Worm (Caenorhabditis elegans) whole organism, mixed stage, embryonic: Measurements from ENCODE around the gene F48G7.5.

Source experiments
- blmp-1 ChIP-seq: fragments of 150-350 bp; optimal IDR thresholded peaks from 2 replicates; lab custom pipeline; 2014; ENCODE audit warnings: missing biosample characterization, missing genetic modification characterization
- ces-1 ChIP-seq: fragments of 150-350 bp; optimal IDR thresholded peaks from 2 replicates; lab custom pipeline; 2014; ENCODE audit warnings: missing biosample characterization, missing genetic modification reagents, missing genetic modification characterization
- cnd-1 ChIP-seq: fragments of 200-800 bp; sonication (Bioruptor generic); optimal IDR thresholded peaks from 2 replicates; lab custom pipeline; 2018; ENCODE audit warnings: mild to moderate bottlenecking, missing genetic modification characterization, missing compliant biosample characterization
- lin-13 ChIP-seq: fragments of 150-350 bp; optimal IDR thresholded peaks from 2 replicates; lab custom pipeline; 2014; ENCODE audit warnings: missing biosample characterization, missing genetic modification characterization
- mls-2 ChIP-seq: sonication (generic microtip); optimal IDR thresholded peaks from 2 replicates; lab custom pipeline; 2016; ENCODE audit warnings: mild to moderate bottlenecking, missing genetic modification characterization, moderate library complexity, missing compliant biosample characterization
- nhr-237 ChIP-seq: fragments of 150-350 bp; optimal IDR thresholded peaks from 2 replicates; lab custom pipeline; 2014; ENCODE audit warnings: missing biosample characterization, missing genetic modification characterization
- nhr-28 ChIP-seq: fragments of 150-350 bp; optimal IDR thresholded peaks from 2 replicates; lab custom pipeline; 2014; ENCODE audit warnings: missing biosample characterization, missing genetic modification characterization
- pha-4 ChIP-seq: fragments of 150-350 bp; optimal IDR thresholded peaks from 2 replicates; lab custom pipeline; 2018; ENCODE audit warnings: missing biosample characterization, missing genetic modification reagents, missing genetic modification characterization
- sem-2 ChIP-seq: fragments of 200-800 bp; sonication (Bioruptor generic); optimal IDR thresholded peaks from 2 replicates; lab custom pipeline; 2018; ENCODE audit warnings: mild to moderate bottlenecking, missing genetic modification characterization, missing compliant biosample characterization
- snpc-4 ChIP-seq: fragments of 150-350 bp; optimal IDR thresholded peaks from 2 replicates; lab custom pipeline; 2014; ENCODE audit warnings: missing biosample characterization, missing genetic modification characterization
- unc-62 ChIP-seq: fragments of 150-350 bp; optimal IDR thresholded peaks from 2 replicates; lab custom pipeline; 2014; ENCODE audit warnings: missing biosample characterization, missing genetic modification reagents, missing genetic modification characterization
- ztf-11 ChIP-seq: fragments of 150-350 bp; optimal IDR thresholded peaks from 2 replicates; lab custom pipeline; 2014; ENCODE audit warnings: missing biosample characterization, missing genetic modification characterization

DNA sequence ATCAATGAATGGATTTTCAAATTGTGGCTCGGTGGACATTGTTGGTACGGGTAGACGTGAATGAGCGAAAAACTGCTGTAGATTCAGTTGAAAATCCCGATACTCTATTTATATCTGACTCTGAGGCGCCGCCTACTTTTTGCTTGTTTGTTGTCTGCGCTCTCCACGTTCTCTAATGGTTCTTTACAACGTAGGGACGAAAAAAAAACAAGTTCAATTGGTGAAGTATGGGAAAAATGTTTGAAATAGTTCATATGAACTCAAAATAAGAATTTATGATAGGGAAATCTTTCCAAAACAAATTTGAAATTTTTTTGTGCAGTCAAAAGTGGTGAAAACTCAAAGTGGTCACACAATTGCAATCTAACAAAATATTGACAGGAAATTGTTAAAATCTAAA, 12.1 kb upstream of the F48G7.5 start, which contains the start of gene F48G7.10:
- TF ChIP-seq sem-2: no peak
- TF ChIP-seq snpc-4 (tag; lab: Kevin White, UChicago): no peak
- TF ChIP-seq unc-62 (GFP tag; lab: Kevin White, UChicago): no peak
- TF ChIP-seq ces-1 (GFP tag; lab: Kevin White, UChicago): no peak
- no peak for TF ChIP-seq nhr-28 (tag; lab: Kevin White, UChicago)
- no peak for TF ChIP-seq ztf-11 (tag; lab: Kevin White, UChicago)
- TF ChIP-seq nhr-237: no peak
- TF ChIP-seq lin-13: no peak
- no peak for TF ChIP-seq pha-4 (tag; lab: Kevin White, UChicago)
- no peak for TF ChIP-seq cnd-1
- TF ChIP-seq mls-2: no peak
- no peak for TF ChIP-seq blmp-1 (tag; lab: Kevin White, UChicago)
